Worm (Caenorhabditis elegans) whole organism, L3 larva: ENCODE measurements around the gene hot-6.

Source experiments
- R02D3.7 ChIP-seq: fragments of 150-350 bp; optimal IDR thresholded peaks from 2 replicates; lab custom pipeline; 2014; ENCODE audit warnings: missing biosample characterization, missing genetic modification characterization
- ZK546.5 ChIP-seq: sonication (generic microtip); optimal IDR thresholded peaks from 2 replicates; lab custom pipeline; 2017; ENCODE audit warnings: missing biosample characterization, missing genetic modification characterization
- ama-1 ChIP-seq: fragments of 150-350 bp; optimal IDR thresholded peaks from 2 replicates; lab custom pipeline; 2018
- ceh-16 ChIP-seq: sonication (generic microtip); optimal IDR thresholded peaks from 2 replicates; lab custom pipeline; 2017; ENCODE audit warnings: missing biosample characterization, missing genetic modification characterization
- ceh-28 ChIP-seq: fragments of 150-350 bp; optimal IDR thresholded peaks from 2 replicates; lab custom pipeline; 2014; ENCODE audit warnings: missing biosample characterization, missing genetic modification reagents, missing genetic modification characterization
- ceh-82 ChIP-seq: fragments of 150-350 bp; optimal IDR thresholded peaks from 2 replicates; lab custom pipeline; 2014; ENCODE audit warnings: missing biosample characterization, missing genetic modification characterization
- ceh-9 ChIP-seq: sonication (generic microtip); optimal IDR thresholded peaks from 2 replicates; lab custom pipeline; 2018; ENCODE audit warnings: missing biosample characterization, missing genetic modification characterization
- daf-12 ChIP-seq: fragments of 150-350 bp; optimal IDR thresholded peaks from 2 replicates; lab custom pipeline; 2014; ENCODE audit warnings: missing biosample characterization, missing genetic modification reagents, missing genetic modification characterization
- egl-27 ChIP-seq: sonication (generic microtip); optimal IDR thresholded peaks from 4 replicates; lab custom pipeline; 2017; ENCODE audit warnings: missing biosample characterization, missing genetic modification reagents, missing genetic modification characterization
- egl-5 ChIP-seq: fragments of 150-350 bp; optimal IDR thresholded peaks from 2 replicates; lab custom pipeline; 2017; ENCODE audit warnings: missing biosample characterization, missing genetic modification reagents, missing genetic modification characterization, inconsistent platforms
- elt-1 ChIP-seq: fragments of 150-350 bp; optimal IDR thresholded peaks from 2 replicates; lab custom pipeline; 2014; ENCODE audit warnings: missing biosample characterization, missing genetic modification characterization
- elt-2 ChIP-seq: sonication (generic microtip); optimal IDR thresholded peaks from 2 replicates; lab custom pipeline; 2016; ENCODE audit warnings: missing genetic modification reagents, mild to moderate bottlenecking, missing genetic modification characterization, missing compliant biosample characterization
- eor-1 ChIP-seq, 2 experiments: fragments of 150-350 bp; optimal IDR thresholded peaks; 2 replicates each; lab custom pipeline; 2014 to 2018; ENCODE audit warnings: missing biosample characterization in 2 of 2, missing genetic modification characterization in 2 of 2
- fkh-10 ChIP-seq: sonication (generic microtip); optimal IDR thresholded peaks from 2 replicates; lab custom pipeline; 2017; ENCODE audit warnings: missing biosample characterization, missing genetic modification reagents, missing genetic modification characterization
- fos-1 ChIP-seq: fragments of 150-350 bp; optimal IDR thresholded peaks from 2 replicates; lab custom pipeline; 2014; ENCODE audit warnings: missing biosample characterization, missing genetic modification characterization
- jun-1 ChIP-seq: fragments of 150-350 bp; optimal IDR thresholded peaks from 2 replicates; lab custom pipeline; 2014; ENCODE audit warnings: missing biosample characterization, missing genetic modification reagents, missing genetic modification characterization
- lin-15B ChIP-seq: fragments of 150-350 bp; optimal IDR thresholded peaks from 2 replicates; lab custom pipeline; 2014; ENCODE audit warnings: missing biosample characterization, missing genetic modification characterization
- lin-39 ChIP-seq: fragments of 150-350 bp; optimal IDR thresholded peaks from 2 replicates; lab custom pipeline; 2018; ENCODE audit warnings: missing biosample characterization, missing genetic modification reagents, missing genetic modification characterization
- lsy-12 ChIP-seq: sonication (generic microtip); optimal IDR thresholded peaks from 2 replicates; lab custom pipeline; 2016; ENCODE audit warnings: mild to moderate bottlenecking, missing genetic modification characterization, missing compliant biosample characterization
- mdl-1 ChIP-seq: fragments of 150-350 bp; optimal IDR thresholded peaks from 2 replicates; lab custom pipeline; 2014; ENCODE audit warnings: missing biosample characterization, missing genetic modification characterization
- mml-1 ChIP-seq: fragments of 150-350 bp; sonication (generic microtip); optimal IDR thresholded peaks from 3 replicates; lab custom pipeline; 2014; ENCODE audit warnings: missing biosample characterization, missing genetic modification characterization
- nfya-1 ChIP-seq: sonication (generic microtip); optimal IDR thresholded peaks from 2 replicates; lab custom pipeline; 2017; ENCODE audit warnings: missing genetic modification characterization, mild to moderate bottlenecking, missing compliant biosample characterization, antibody characterized with exemption, moderate library complexity; ENCODE audit not compliant: insufficient read depth
- nhr-11 ChIP-seq: fragments of 150-350 bp; optimal IDR thresholded peaks from 2 replicates; lab custom pipeline; 2014; ENCODE audit warnings: missing biosample characterization, missing genetic modification characterization
- nhr-12 ChIP-seq: fragments of 150-350 bp; optimal IDR thresholded peaks from 2 replicates; lab custom pipeline; 2014; ENCODE audit warnings: missing biosample characterization, missing genetic modification characterization
- nhr-23 ChIP-seq: fragments of 150-350 bp; optimal IDR thresholded peaks from 2 replicates; lab custom pipeline; 2014; ENCODE audit warnings: missing biosample characterization, missing genetic modification reagents, missing genetic modification characterization
- nhr-237 ChIP-seq: fragments of 150-350 bp; optimal IDR thresholded peaks from 2 replicates; lab custom pipeline; 2014; ENCODE audit warnings: missing biosample characterization, missing genetic modification characterization
- nhr-43 ChIP-seq: sonication (generic microtip); optimal IDR thresholded peaks from 2 replicates; lab custom pipeline; 2016; ENCODE audit warnings: mild to moderate bottlenecking, missing genetic modification characterization, missing compliant biosample characterization; ENCODE audit not compliant: poor library complexity, severe bottlenecking
- nhr-76 ChIP-seq: fragments of 150-350 bp; sonication (generic microtip); optimal IDR thresholded peaks from 5 replicates; lab custom pipeline; 2014; ENCODE audit warnings: missing biosample characterization, missing genetic modification characterization
- nhr-77 ChIP-seq: fragments of 150-350 bp; optimal IDR thresholded peaks from 2 replicates; lab custom pipeline; 2014; ENCODE audit warnings: missing biosample characterization, missing genetic modification characterization
- pha-4 ChIP-seq: fragments of 150-350 bp; optimal IDR thresholded peaks from 2 replicates; lab custom pipeline; 2014; ENCODE audit warnings: missing biosample characterization, missing genetic modification reagents, missing genetic modification characterization
- pqm-1 ChIP-seq: fragments of 150-350 bp; optimal IDR thresholded peaks from 2 replicates; lab custom pipeline; 2017; ENCODE audit warnings: missing biosample characterization, missing genetic modification characterization, inconsistent platforms
- skn-1 ChIP-seq: fragments of 150-350 bp; optimal IDR thresholded peaks from 2 replicates; lab custom pipeline; 2014; ENCODE audit warnings: missing biosample characterization, missing genetic modification characterization
- tbx-2 ChIP-seq: sonication (generic microtip); optimal IDR thresholded peaks from 2 replicates; lab custom pipeline; 2016; ENCODE audit warnings: mild to moderate bottlenecking, missing genetic modification characterization, missing compliant biosample characterization
- unc-39 ChIP-seq: sonication (generic microtip); optimal IDR thresholded peaks from 4 replicates; lab custom pipeline; 2017; ENCODE audit warnings: missing biosample characterization, missing genetic modification characterization
- unc-62 ChIP-seq: fragments of 150-350 bp; sonication (generic microtip); optimal IDR thresholded peaks from 4 replicates; lab custom pipeline; 2014; ENCODE audit warnings: missing biosample characterization, missing genetic modification reagents, missing genetic modification characterization
- zag-1 ChIP-seq: fragments of 150-350 bp; optimal IDR thresholded peaks from 2 replicates; lab custom pipeline; 2014; ENCODE audit warnings: missing biosample characterization, missing genetic modification characterization
- ztf-11 ChIP-seq: fragments of 150-350 bp; optimal IDR thresholded peaks from 2 replicates; lab custom pipeline; 2014; ENCODE audit warnings: missing biosample characterization, missing genetic modification characterization
- ztf-4 ChIP-seq: fragments of 150-350 bp; optimal IDR thresholded peaks from 2 replicates; lab custom pipeline; 2014; ENCODE audit warnings: missing biosample characterization, missing genetic modification characterization

hot-6 gene

ce11 chrV:11007651-11008050 lies 15.1 kb downstream of the hot-6 start:
- TF ChIP-seq tbx-2 (tag; lab: Kevin White, UChicago) (no peak), nhr-237 (tag; lab: Kevin White, UChicago) (no peak), pqm-1 (tag; lab: Kevin White, UChicago) (peak; percentile 24), ztf-4 (no peak), mdl-1 (tag; lab: Kevin White, UChicago) (no peak), ZK546.5 (tag; lab: Kevin White, UChicago) (no peak), R02D3.7 (tag; lab: Kevin White, UChicago) (no peak), daf-12 (tag; lab: Kevin White, UChicago) (no peak), elt-1 (no peak), skn-1 (tag; lab: Kevin White, UChicago) (no peak), egl-5 (no peak), elt-2 (tag; lab: Kevin White, UChicago) (peak; percentile 80), jun-1 (tag; lab: Kevin White, UChicago) (peak; percentile 44), ceh-9 (tag; lab: Kevin White, UChicago) (no peak), fos-1 (no peak), nhr-77 (tag; lab: Kevin White, UChicago) (no peak), egl-27 (tag; lab: Kevin White, UChicago) (no peak), nhr-12 (no peak), nfya-1 (tag; lab: Kevin White, UChicago) (no peak), zag-1 (tag; lab: Kevin White, UChicago) (no peak)
- TF ChIP-seq, all 47 proteins: peak for 3

ce11 chrV:11004094-11004493 lies 18.6 kb downstream of the hot-6 start:
- TF ChIP-seq ceh-28, result no peak
- TF ChIP-seq nfya-1 (tag; lab: Kevin White, UChicago), result no peak
- no peak for TF ChIP-seq unc-62 (GFP tag; lab: Kevin White, UChicago)
- no peak for TF ChIP-seq ceh-82 (tag; lab: Kevin White, UChicago)
- no peak for TF ChIP-seq nhr-23 (tag; lab: Kevin White, UChicago)
- TF ChIP-seq egl-5, result no peak
- TF ChIP-seq lin-39 (tag; lab: Kevin White, UChicago), result no peak
- no peak for TF ChIP-seq eor-1 (tag; optimal IDR thresholded peaks at IDR 0.05; lab: Kevin White, UChicago)
- TF ChIP-seq ztf-4, result no peak
- no peak for TF ChIP-seq nhr-76 (tag; lab: Kevin White, UChicago)
- TF ChIP-seq nhr-11 (tag; lab: Kevin White, UChicago), result no peak
- TF ChIP-seq pqm-1 (tag; lab: Kevin White, UChicago), result no peak
- TF ChIP-seq zag-1 (tag; lab: Kevin White, UChicago), result no peak
- no peak for TF ChIP-seq nhr-43 (tag; lab: Kevin White, UChicago)
- TF ChIP-seq egl-27 (tag; lab: Kevin White, UChicago), result no peak
- no peak for TF ChIP-seq fkh-10
- no peak for TF ChIP-seq daf-12 (tag; lab: Kevin White, UChicago)
- no peak for TF ChIP-seq lsy-12
- TF ChIP-seq mml-1 (tag; lab: Kevin White, UChicago), result no peak
- TF ChIP-seq, all 47 proteins: peak for 0

- no peak for TF ChIP-seq fkh-10
- TF ChIP-seq ama-1 (lab: Kevin White, UChicago), result no peak
- TF ChIP-seq nhr-43 (tag; lab: Kevin White, UChicago), result no peak
- TF ChIP-seq ztf-4, result no peak
- no peak for TF ChIP-seq nfya-1 (tag; lab: Kevin White, UChicago)
- TF ChIP-seq egl-27 (tag; lab: Kevin White, UChicago), result no peak
- no peak for TF ChIP-seq nhr-23 (tag; lab: Kevin White, UChicago)
- TF ChIP-seq ceh-16 (tag; lab: Kevin White, UChicago), result no peak
- no peak for TF ChIP-seq unc-39 (tag; lab: Kevin White, UChicago)
- TF ChIP-seq pha-4 (tag; lab: Kevin White, UChicago), result no peak
- TF ChIP-seq lin-39 (tag; lab: Kevin White, UChicago), result no peak
- no peak for TF ChIP-seq ztf-11 (tag; lab: Kevin White, UChicago)
- no peak for TF ChIP-seq lin-15B
- TF ChIP-seq ceh-28, result no peak
These were observed 20.3 kb downstream of the hot-6 start, which contains the start of gene F53B7.4 for ce11 chrV:11002434-11002833. Gene F53B7.4 (minus strand): TSS chrV:11002534.
